Worm (Caenorhabditis elegans) whole organism, early embryonic: Measurements from ENCODE around the gene F14H3.6.

Experiments used
- ama-1 ChIP-seq: fragments of 150-350 bp; optimal IDR thresholded peaks from 2 replicates; lab custom pipeline; 2014
- ceh-36 ChIP-seq: sonication (generic microtip); optimal IDR thresholded peaks from 2 replicates; lab custom pipeline; 2016; ENCODE audit warnings: missing genetic modification characterization, inconsistent platforms, missing compliant biosample characterization
- ets-7 ChIP-seq: sonication (generic microtip); optimal IDR thresholded peaks from 2 replicates; lab custom pipeline; 2016; ENCODE audit warnings: missing genotype, missing genetic modification characterization, missing compliant biosample characterization
- flt-1 ChIP-seq: fragments of 200-800 bp; sonication (Bioruptor generic); IDR thresholded peaks from 2 replicates; pipeline ENCODE4 v1.3.6; 2022; ENCODE audit warnings: missing genetic modification characterization, missing compliant biosample characterization
- scrt-1 ChIP-seq: fragments of 200-800 bp; sonication (Bioruptor generic); IDR thresholded peaks from 2 replicates; pipeline ENCODE4 v1.3.6; 2022; ENCODE audit warnings: missing genetic modification characterization, missing compliant biosample characterization

ce11 chrV:16099441-16099840 lies 40.7 kb upstream of the F14H3.6 start, which contains the start of gene str-7:
- TF ChIP-seq ama-1 (lab: Kevin White, UChicago) (no peak), ceh-36 (tag; lab: Kevin White, UChicago) (no peak), ets-7 (tag; lab: Kevin White, UChicago) (no peak), scrt-1 (no peak), flt-1 (no peak)
